Worm (Caenorhabditis elegans) whole organism, L2 larva: ENCODE data around the gene grl-31.

Experiments used
- F13H6.1 ChIP-seq: sonication (generic microtip); optimal IDR thresholded peaks from 2 replicates; lab custom pipeline; 2016; ENCODE audit warnings: missing genetic modification characterization, missing compliant biosample characterization
- R02D3.7 ChIP-seq: fragments of 150-350 bp; optimal IDR thresholded peaks from 2 replicates; lab custom pipeline; 2014; ENCODE audit warnings: missing biosample characterization, missing genetic modification characterization
- Y55F3AM.14 ChIP-seq: fragments of 200-800 bp; sonication (Bioruptor generic); optimal IDR thresholded peaks from 2 replicates; lab custom pipeline; 2018; ENCODE audit warnings: mild to moderate bottlenecking, missing genetic modification characterization, missing compliant biosample characterization
- blmp-1 ChIP-seq: sonication (generic microtip); optimal IDR thresholded peaks from 2 replicates; lab custom pipeline; 2017; ENCODE audit warnings: missing genetic modification characterization, mild to moderate bottlenecking, missing compliant biosample characterization, antibody characterized with exemption, moderate library complexity; ENCODE audit not compliant: insufficient read depth
- dmd-4 ChIP-seq: sonication (generic microtip); optimal IDR thresholded peaks from 2 replicates; lab custom pipeline; 2017; ENCODE audit warnings: missing biosample characterization, missing genetic modification characterization
- fos-1 ChIP-seq: fragments of 150-350 bp; optimal IDR thresholded peaks from 2 replicates; lab custom pipeline; 2014; ENCODE audit warnings: missing biosample characterization, missing genetic modification characterization
- lin-13 ChIP-seq: fragments of 150-350 bp; optimal IDR thresholded peaks from 2 replicates; lab custom pipeline; 2014; ENCODE audit warnings: missing biosample characterization, missing genetic modification reagents, missing genetic modification characterization
- lin-39 ChIP-seq: fragments of 150-350 bp; optimal IDR thresholded peaks from 2 replicates; lab custom pipeline; 2014; ENCODE audit warnings: missing biosample characterization, missing genetic modification reagents, missing genetic modification characterization
- mab-5 ChIP-seq: fragments of 150-350 bp; optimal IDR thresholded peaks from 2 replicates; lab custom pipeline; 2014; ENCODE audit warnings: missing biosample characterization, missing genetic modification characterization
- nhr-11 ChIP-seq: fragments of 150-350 bp; optimal IDR thresholded peaks from 2 replicates; lab custom pipeline; 2014; ENCODE audit warnings: missing biosample characterization, missing genetic modification characterization
- unc-62 ChIP-seq: fragments of 150-350 bp; optimal IDR thresholded peaks from 2 replicates; lab custom pipeline; 2014; ENCODE audit warnings: missing biosample characterization, missing genetic modification reagents, missing genetic modification characterization
- ztf-4 ChIP-seq: fragments of 150-350 bp; optimal IDR thresholded peaks from 2 replicates; lab custom pipeline; 2014; ENCODE audit warnings: missing biosample characterization, missing genetic modification characterization

ce11 chrV:3523262-3523661 is 34.3 kb downstream of the grl-31 start, which contains the start of gene irg-1:
- TF ChIP-seq unc-62 = no peak
- TF ChIP-seq Y55F3AM.14 = no peak
- no peak for TF ChIP-seq lin-39
- no peak for TF ChIP-seq blmp-1
- TF ChIP-seq nhr-11 (tag; lab: Kevin White, UChicago) = no peak
- no peak for TF ChIP-seq lin-13 (GFP tag; lab: Kevin White, UChicago)
- TF ChIP-seq fos-1 (tag; lab: Kevin White, UChicago) = no peak
- no peak for TF ChIP-seq dmd-4
- TF ChIP-seq R02D3.7 (tag; lab: Kevin White, UChicago) = no peak
- no peak for TF ChIP-seq ztf-4
- no peak for TF ChIP-seq F13H6.1 (tag; lab: Kevin White, UChicago)
- no peak for TF ChIP-seq mab-5 (tag; lab: Kevin White, UChicago)
